Fruit fly (Drosophila melanogaster) S2 (cell line): ENCODE results near the gene Pde6.

Experiments used
- CG8478 ChIP-seq: fragments of >200 bp; optimal IDR thresholded peaks from 2 replicates; lab custom pipeline; 2018
- CTCF ChIP-seq, 2 experiments: fragments of >200 bp; optimal IDR thresholded peaks; 2 replicates each; lab custom pipeline; 2018

The Pde6 gene

dm6 chr3R:14569411-14570107, 11.5 kb upstream of the Pde6 start, which contains the start of gene Cys:
Gene Cys (minus strand): TSS chr3R:14569644.
- TF ChIP-seq CTCF (optimal IDR thresholded peaks at IDR 0.05; lab: Kevin White, UChicago) (no peak), CG8478 (lab: Kevin White, UChicago) (no peak)

dm6 chr3R:14568501-14569137, 10.5 kb upstream of the Pde6 start, which contains the start of gene CG8066:
Gene CG8066 (minus strand): TSS chr3R:14568847.
- TF ChIP-seq CTCF (optimal IDR thresholded peaks at IDR 0.05; lab: Kevin White, UChicago) (no peak), CG8478 (lab: Kevin White, UChicago) (no peak)

- TF ChIP-seq CTCF (optimal IDR thresholded peaks at IDR 0.05; lab: Kevin White, UChicago) (no peak), CG8478 (lab: Kevin White, UChicago) (no peak)
Observed at dm6 chr3R:14567796-14568195, 9.7 kb upstream of the Pde6 start.

dm6 chr3R:14567329-14567728, 9.2 kb upstream of the Pde6 start, which contains the start of gene CG31313:
Gene CG31313 (minus strand): TSS chr3R:14567429.
- TF ChIP-seq CG8478 (lab: Kevin White, UChicago): no peak

- TF ChIP-seq CG8478 (lab: Kevin White, UChicago) (no peak), CTCF (optimal IDR thresholded peaks at IDR 0.05; lab: Kevin White, UChicago) (peak; percentile 4 to 70)
Observed at dm6 chr3R:14565065-14565977, 7.2 kb upstream of the Pde6 start, which contains the start of gene CG14852. Gene CG14852 (plus strand): TSS chr3R:14565927.

- TF ChIP-seq CTCF (optimal IDR thresholded peaks at IDR 0.05; lab: Kevin White, UChicago) (no peak), CG8478 (lab: Kevin White, UChicago) (no peak)
Observed at dm6 chr3R:14564705-14565064, 6.6 kb upstream of the Pde6 start, which contains the start of gene CG8087. Gene CG8087 (minus strand): TSS chr3R:14564805.

- no peak for TF ChIP-seq CTCF (optimal IDR thresholded peaks at IDR 0.05; lab: Kevin White, UChicago)
- no peak for TF ChIP-seq CG8478 (lab: Kevin White, UChicago)
Observed at dm6 chr3R:14562040-14562439, 3.9 kb upstream of the Pde6 start, which contains the start of gene CG14851. Gene CG14851 (plus strand): TSS chr3R:14562340.

- TF ChIP-seq CG8478 (lab: Kevin White, UChicago) (no peak), CTCF (optimal IDR thresholded peaks at IDR 0.05; lab: Kevin White, UChicago) (no peak)
Observed at dm6 chr3R:14560635-14561034, 2.5 kb upstream of the Pde6 start, which contains the start of gene Jig. Gene Jig (plus strand): TSS chr3R:14560935.

dm6 chr3R:14559954-14560353, 1.9 kb upstream of the Pde6 start, which contains the start of gene CG14854:
Gene CG14854 (minus strand): TSS chr3R:14560054.
- TF ChIP-seq CG8478 (lab: Kevin White, UChicago) (no peak), CTCF (optimal IDR thresholded peaks at IDR 0.05; lab: Kevin White, UChicago) (no peak)

dm6 chr3R:14558383-14558883, 329 bp upstream of the Pde6 start:
- TF ChIP-seq CTCF (optimal IDR thresholded peaks at IDR 0.05; lab: Kevin White, UChicago) (no peak), CG8478 (lab: Kevin White, UChicago) (no peak)

- TF ChIP-seq CG8478 (lab: Kevin White, UChicago) (no peak), CTCF (optimal IDR thresholded peaks at IDR 0.05; lab: Kevin White, UChicago) (no peak)
Observed at dm6 chr3R:14555021-14555420, 3.1 kb downstream of the Pde6 start.

- TF ChIP-seq CG8478 (lab: Kevin White, UChicago) (no peak), CTCF (optimal IDR thresholded peaks at IDR 0.05; lab: Kevin White, UChicago) (no peak)
Observed at dm6 chr3R:14548752-14549151, 9.4 kb downstream of the Pde6 start.

- TF ChIP-seq CG8478 (lab: Kevin White, UChicago): no peak
- TF ChIP-seq CTCF (optimal IDR thresholded peaks at IDR 0.05; lab: Kevin White, UChicago): no peak
Observed at dm6 chr3R:14542038-14542437, 16.1 kb downstream of the Pde6 start.

dm6 chr3R:14526657-14527056, 31.4 kb downstream of the Pde6 start:
- TF ChIP-seq CG8478 (lab: Kevin White, UChicago): no peak
- TF ChIP-seq CTCF (optimal IDR thresholded peaks at IDR 0.05; lab: Kevin White, UChicago): no peak
